Fruit fly (Drosophila melanogaster) whole organism, embryonic: Measurements from ENCODE around the gene CG17105.

Experiments used
- Atf6 ChIP-seq: fragments of 200-800 bp; sonication (Bioruptor generic); IDR thresholded peaks from 2 replicates; pipeline ENCODE4 v1.3.6; 2022; ENCODE audit warnings: missing biosample characterization, missing genetic modification characterization
- Bdp1 ChIP-seq: fragments of 200-800 bp; sonication (Bioruptor generic); optimal IDR thresholded peaks from 3 replicates; lab custom pipeline; 2016; ENCODE audit warnings: missing biosample characterization, missing genetic modification characterization
- CG10462 ChIP-seq: fragments of 200-800 bp; sonication (Bioruptor generic); optimal IDR thresholded peaks from 2 replicates; lab custom pipeline; 2016; ENCODE audit warnings: missing biosample characterization, missing genetic modification characterization
- CG10979 ChIP-seq: fragments of 200-800 bp; sonication (Bioruptor generic); optimal IDR thresholded peaks from 2 replicates; lab custom pipeline; 2018; ENCODE audit warnings: missing biosample characterization, mild to moderate bottlenecking, missing genetic modification characterization, moderate library complexity
- CG11504 ChIP-seq: fragments of 200-800 bp; sonication (Bioruptor generic); optimal IDR thresholded peaks from 3 replicates; lab custom pipeline; 2019; ENCODE audit warnings: missing biosample characterization, mild to moderate bottlenecking, missing genetic modification characterization, moderate library complexity
- CG13287 ChIP-seq: fragments of 200-800 bp; sonication (Bioruptor generic); IDR thresholded peaks from 2 replicates; pipeline ENCODE4 v1.3.6; 2022; ENCODE audit warnings: missing biosample characterization, missing genetic modification characterization; ENCODE audit not compliant: partially characterized antibody
- CG13296 ChIP-seq: fragments of 200-800 bp; sonication (Bioruptor generic); optimal IDR thresholded peaks from 3 replicates; lab custom pipeline; 2018; ENCODE audit warnings: missing biosample characterization, mild to moderate bottlenecking, missing genetic modification characterization
- CG14667 ChIP-seq: fragments of 200-800 bp; sonication (Bioruptor generic); IDR thresholded peaks from 2 replicates; pipeline ENCODE4 v1.3.6; 2022; ENCODE audit warnings: missing biosample characterization, missing genetic modification characterization
- CG15479 ChIP-seq: fragments of 200-800 bp; sonication (Bioruptor generic); optimal IDR thresholded peaks from 3 replicates; lab custom pipeline; 2019; ENCODE audit warnings: missing biosample characterization, mild to moderate bottlenecking, missing genetic modification characterization, moderate library complexity
- CG16813 ChIP-seq: fragments of 200-800 bp; sonication (Bioruptor generic); IDR thresholded peaks from 3 replicates; pipeline ENCODE4 v1.3.6; 2022; ENCODE audit warnings: missing biosample characterization, missing genetic modification characterization; ENCODE audit not compliant: partially characterized antibody
- CG17612 ChIP-seq: fragments of 200-800 bp; sonication (Bioruptor generic); IDR thresholded peaks from 2 replicates; pipeline ENCODE4 v1.3.6; 2022; ENCODE audit warnings: missing biosample characterization, missing genetic modification characterization
- CG1832 ChIP-seq: fragments of 200-800 bp; sonication (Bioruptor generic); optimal IDR thresholded peaks from 2 replicates; lab custom pipeline; 2017; ENCODE audit warnings: missing biosample characterization, mild to moderate bottlenecking, missing genetic modification characterization, inconsistent platforms
- CG2199 ChIP-seq: fragments of 200-800 bp; sonication (Bioruptor generic); IDR thresholded peaks from 3 replicates; pipeline ENCODE4 v1.3.6; 2022; ENCODE audit warnings: missing biosample characterization, missing genetic modification characterization
- CG42726 ChIP-seq: fragments of 200-800 bp; sonication (Bioruptor generic); IDR thresholded peaks from 2 replicates; pipeline ENCODE4 v1.3.6; 2022; ENCODE audit warnings: missing biosample characterization, missing genetic modification characterization; ENCODE audit not compliant: partially characterized antibody
- CG4820 ChIP-seq: fragments of 200-800 bp; sonication (Bioruptor generic); optimal IDR thresholded peaks from 3 replicates; lab custom pipeline; 2016; ENCODE audit warnings: missing biosample characterization, missing genetic modification characterization
- CG6683 ChIP-seq: fragments of 200-800 bp; sonication (Bioruptor generic); optimal IDR thresholded peaks from 2 replicates; lab custom pipeline; 2017; ENCODE audit warnings: missing biosample characterization, mild to moderate bottlenecking, missing genetic modification characterization, missing genetic modification reagents
- CG6813 ChIP-seq: fragments of 200-800 bp; sonication (Bioruptor generic); optimal IDR thresholded peaks from 2 replicates; lab custom pipeline; 2017; ENCODE audit warnings: missing biosample characterization, missing genetic modification characterization, mild to moderate bottlenecking, moderate library complexity, missing genetic modification reagents
- CG7357 ChIP-seq: fragments of 200-800 bp; sonication (Bioruptor generic); IDR thresholded peaks from 3 replicates; pipeline ENCODE4 v1.3.6; 2022; ENCODE audit warnings: missing biosample characterization, missing genetic modification characterization
- CG7839 ChIP-seq: fragments of 200-800 bp; sonication (Bioruptor generic); optimal IDR thresholded peaks from 3 replicates; lab custom pipeline; 2018; ENCODE audit warnings: missing biosample characterization, mild to moderate bottlenecking, missing genetic modification characterization, moderate library complexity
- CG8478 ChIP-seq: fragments of >200 bp; optimal IDR thresholded peaks from 2 replicates; lab custom pipeline; 2018
- CG8765 ChIP-seq: fragments of 200-800 bp; sonication (Bioruptor generic); IDR thresholded peaks from 2 replicates; pipeline ENCODE4 v1.3.6; 2022; ENCODE audit warnings: missing biosample characterization, missing genetic modification characterization
- CG9437 ChIP-seq: fragments of 200-800 bp; sonication (Bioruptor generic); optimal IDR thresholded peaks from 2 replicates; lab custom pipeline; 2018; ENCODE audit warnings: missing biosample characterization, mild to moderate bottlenecking, missing genetic modification characterization
- CG9727 ChIP-seq: fragments of 200-800 bp; sonication (Bioruptor generic); optimal IDR thresholded peaks from 3 replicates; lab custom pipeline; 2017; ENCODE audit warnings: missing biosample characterization, mild to moderate bottlenecking, missing genetic modification characterization
- Camta ChIP-seq: fragments of 200-800 bp; sonication (Bioruptor generic); optimal IDR thresholded peaks from 2 replicates; lab custom pipeline; 2016; ENCODE audit warnings: missing biosample characterization, missing genetic modification characterization
- Drgx ChIP-seq: fragments of 200-800 bp; sonication (Bioruptor generic); IDR thresholded peaks from 2 replicates; pipeline ENCODE4 v1.3.6; 2022; ENCODE audit warnings: missing biosample characterization, missing genetic modification characterization
- Hr51 ChIP-seq, 2 experiments: fragments of 200-800 bp; sonication (Bioruptor generic); optimal IDR thresholded peaks; 2 replicates in 1 of 2; 3 replicates in 1 of 2; lab custom pipeline; 2016 to 2018; ENCODE audit warnings: missing biosample characterization in 2 of 2, missing genetic modification characterization in 2 of 2, mild to moderate bottlenecking in 1 of 2, moderate library complexity in 1 of 2
- MTF-1 ChIP-seq: fragments of 200-800 bp; sonication (Bioruptor generic); optimal IDR thresholded peaks from 2 replicates; lab custom pipeline; 2018; ENCODE audit warnings: missing biosample characterization, mild to moderate bottlenecking, missing genetic modification characterization, borderline replicate concordance
- Myb ChIP-seq: fragments of 200-800 bp; sonication (Bioruptor generic); optimal IDR thresholded peaks from 2 replicates; lab custom pipeline; 2016; ENCODE audit warnings: missing biosample characterization, missing genetic modification characterization
- Nf-YB ChIP-seq: fragments of 200-800 bp; sonication (Bioruptor generic); optimal IDR thresholded peaks from 3 replicates; lab custom pipeline; 2019; ENCODE audit warnings: missing biosample characterization, mild to moderate bottlenecking, missing genetic modification characterization, moderate library complexity
- Sox100B ChIP-seq: fragments of 200-800 bp; sonication (Bioruptor generic); optimal IDR thresholded peaks from 3 replicates; lab custom pipeline; 2018; ENCODE audit warnings: missing biosample characterization, mild to moderate bottlenecking, missing genetic modification characterization
- Sox102F ChIP-seq: fragments of 200-800 bp; sonication (Bioruptor generic); optimal IDR thresholded peaks from 2 replicates; lab custom pipeline; 2018; ENCODE audit warnings: missing biosample characterization, mild to moderate bottlenecking, missing genetic modification characterization, moderate library complexity
- Stat92E ChIP-seq, 3 experiments: fragments of >200 bp in 2 of 3; fragments of 200-800 bp in 1 of 3; sonication (Bioruptor generic) in 1 of 3; optimal IDR thresholded peaks; 2 replicates each; lab custom pipeline; 2017 to 2019; ENCODE audit warnings: missing biosample characterization in 3 of 3, missing genetic modification characterization in 3 of 3, mild to moderate bottlenecking in 1 of 3, moderate library complexity in 1 of 3
- ase ChIP-seq: fragments of 200-800 bp; sonication (Bioruptor generic); IDR thresholded peaks from 3 replicates; pipeline ENCODE4 v1.3.6; 2022; ENCODE audit warnings: missing biosample characterization, missing genetic modification characterization
- br ChIP-seq: fragments of >200 bp; optimal IDR thresholded peaks from 2 replicates; lab custom pipeline; 2017
- croc ChIP-seq: fragments of 200-800 bp; sonication (Bioruptor generic); conservative IDR thresholded peaks from 3 replicates; pipeline ENCODE4 v1.3.6; 2022; ENCODE audit warnings: missing biosample characterization, missing genetic modification characterization
- dpn ChIP-seq, 2 experiments: fragments of 200-800 bp; sonication (Bioruptor generic); optimal IDR thresholded peaks; 3 replicates each; lab custom pipeline; 2016; ENCODE audit warnings: missing biosample characterization in 2 of 2, missing genetic modification characterization in 2 of 2
- dysf ChIP-seq: fragments of 200-800 bp; sonication (Bioruptor generic); IDR thresholded peaks from 3 replicates; pipeline ENCODE4 v1.3.6; 2022; ENCODE audit warnings: missing biosample characterization, missing genetic modification characterization
- en ChIP-seq: fragments of 200-800 bp; sonication (Bioruptor generic); optimal IDR thresholded peaks from 2 replicates; lab custom pipeline; 2016; ENCODE audit warnings: missing biosample characterization, missing genetic modification characterization
- fu2 ChIP-seq: fragments of 200-800 bp; sonication (Bioruptor generic); optimal IDR thresholded peaks from 2 replicates; lab custom pipeline; 2016; ENCODE audit warnings: missing biosample characterization, missing genetic modification characterization
- gsb-n ChIP-seq: fragments of 200-800 bp; sonication (Bioruptor generic); optimal IDR thresholded peaks from 3 replicates; lab custom pipeline; 2018; ENCODE audit warnings: missing biosample characterization, mild to moderate bottlenecking, missing genetic modification characterization
- hbn ChIP-seq: fragments of 200-800 bp; sonication (Bioruptor generic); IDR thresholded peaks from 2 replicates; pipeline ENCODE4 v1.3.6; 2022; ENCODE audit warnings: missing biosample characterization, missing genetic modification characterization; ENCODE audit not compliant: partially characterized antibody
- insv ChIP-seq, 2 experiments: fragments of 200-800 bp; sonication (Bioruptor generic); optimal IDR thresholded peaks; 3 replicates each; lab custom pipeline; 2016 to 2018; ENCODE audit warnings: missing biosample characterization in 2 of 2, missing genetic modification characterization in 2 of 2
- inv ChIP-seq: fragments of 200-800 bp; sonication (Bioruptor generic); IDR thresholded peaks from 2 replicates; pipeline ENCODE4 v1.3.6; 2022; ENCODE audit warnings: missing biosample characterization, missing genetic modification characterization; ENCODE audit not compliant: partially characterized antibody
- maf-S ChIP-seq: fragments of 200-800 bp; sonication (Bioruptor generic); optimal IDR thresholded peaks from 2 replicates; lab custom pipeline; 2016; ENCODE audit warnings: missing biosample characterization, missing genetic modification characterization
- nom ChIP-seq: fragments of 200-800 bp; sonication (Bioruptor generic); optimal IDR thresholded peaks from 2 replicates; lab custom pipeline; 2017; ENCODE audit warnings: missing biosample characterization, missing genetic modification characterization, mild to moderate bottlenecking, moderate library complexity, missing genetic modification reagents
- peb ChIP-seq: fragments of 200-800 bp; sonication (Bioruptor generic); IDR thresholded peaks from 2 replicates; pipeline ENCODE4 v1.3.6; 2022; ENCODE audit warnings: missing biosample characterization, missing genetic modification characterization
- repo ChIP-seq: fragments of 200-800 bp; sonication (Bioruptor generic); optimal IDR thresholded peaks from 2 replicates; lab custom pipeline; 2016; ENCODE audit warnings: missing biosample characterization, missing genetic modification characterization
- tap ChIP-seq: fragments of 200-800 bp; optimal IDR thresholded peaks from 3 replicates; lab custom pipeline; 2019; ENCODE audit warnings: missing biosample characterization, mild to moderate bottlenecking, missing genetic modification characterization, moderate library complexity
- twi ChIP-seq: fragments of 200-800 bp; optimal IDR thresholded peaks from 2 replicates; lab custom pipeline; 2019; ENCODE audit warnings: missing biosample characterization, mild to moderate bottlenecking, missing genetic modification characterization, moderate library complexity
- usp ChIP-seq: fragments of >200 bp; optimal IDR thresholded peaks from 2 replicates; lab custom pipeline; 2017; ENCODE audit warnings: missing biosample characterization, missing genetic modification characterization

CG17105 gene

DNA sequence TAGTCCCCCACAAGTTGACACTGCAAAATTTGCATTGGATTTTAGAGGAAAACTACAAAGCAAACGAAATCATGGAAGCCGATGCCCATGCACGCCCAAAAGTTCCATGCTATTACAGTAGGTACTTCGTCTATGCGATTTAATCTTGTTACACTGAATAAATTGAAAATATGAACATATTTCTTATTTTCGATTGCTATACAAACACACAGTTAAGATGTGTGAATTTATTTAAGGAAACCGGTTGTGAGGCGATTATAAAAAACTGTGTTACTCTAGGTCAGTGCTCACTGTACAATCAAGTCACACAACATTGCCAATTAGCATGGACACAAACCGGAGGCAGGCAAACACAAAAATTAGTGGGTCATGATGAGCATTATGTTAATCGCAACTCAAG is 15.2 kb upstream of the CG17105 start (continued):
- TF ChIP-seq CG14667 (GFP tag; lab: Robert Waterston, UW) (peak; percentile 84), Hr51 (GFP tag; optimal IDR thresholded peaks at IDR 0.05; lab: Kevin White, UChicago) (peak; percentile 43 to 89), CG4820 (GFP tag; lab: Kevin White, UChicago) (peak; percentile 67), CG2199 (peak; percentile 60; the same call in 1 of the 3 replicates), Sox102F (peak; percentile 89), MTF-1 (peak; percentile 7), gsb-n (tag; lab: Kevin White, UChicago) (peak; percentile 32), CG6813 (peak; percentile 48), Atf6 (GFP tag; lab: Robert Waterston, UW) (peak; percentile 83), Drgx (GFP tag; lab: Robert Waterston, UW) (peak; percentile 90), CG9437 (peak; percentile 62), CG7357 (peak; percentile 76; the same call in 2 of the 3 replicates), hbn (GFP tag; lab: Robert Waterston, UW) (no peak), CG13296 (GFP tag; lab: Kevin White, UChicago) (peak; percentile 74), CG9727 (GFP tag; lab: Kevin White, UChicago) (peak; percentile 52), CG8478 (no peak), en (GFP tag; lab: Kevin White, UChicago) (peak; percentile 74), CG15479 (no peak), br (lab: Kevin White, UChicago) (no peak), CG6683 (GFP tag; lab: Kevin White, UChicago) (no peak), fu2 (GFP tag; lab: Kevin White, UChicago) (peak; percentile 58), CG10462 (GFP tag; lab: Kevin White, UChicago) (peak; percentile 56), usp (GFP tag; lab: Kevin White, UChicago) (no peak), Nf-YB (GFP tag; lab: Kevin White, UChicago) (peak; percentile 28), CG42726 (GFP tag; lab: Robert Waterston, UW) (no peak), CG10979 (no peak), nom (GFP tag; lab: Kevin White, UChicago) (peak; percentile 23), CG1832 (GFP tag; lab: Kevin White, UChicago) (no peak), croc (GFP tag; lab: Robert Waterston, UW) (peak; percentile 53; the same call in 1 of the 3 replicates), twi (no peak), CG8765 (peak; percentile 47; the same call in 1 of the 2 replicates), Myb (GFP tag; lab: Kevin White, UChicago) (peak; percentile 53), Bdp1 (GFP tag; lab: Kevin White, UChicago) (peak; percentile 7), ase (GFP tag; lab: Robert Waterston, UW) (peak; percentile 86), CG13287 (GFP tag; lab: Robert Waterston, UW) (no peak), Sox100B (GFP tag; lab: Kevin White, UChicago) (peak; percentile 63), repo (GFP tag; lab: Kevin White, UChicago) (peak; percentile 77), Stat92E (GFP tag; optimal IDR thresholded peaks at IDR 0.05; lab: Kevin White, UChicago) (no peak), dysf (GFP tag; lab: Robert Waterston, UW) (peak; percentile 92), CG16813 (GFP tag; lab: Robert Waterston, UW) (no peak), peb (peak; percentile 58; the same call in 1 of the 2 replicates), CG17612 (GFP tag; lab: Robert Waterston, UW) (peak; percentile 33; the same call in 1 of the 2 replicates), CG11504 (tag; lab: Kevin White, UChicago) (peak; percentile 87), inv (GFP tag; lab: Robert Waterston, UW) (no peak), maf-S (GFP tag; lab: Kevin White, UChicago) (peak; percentile 61), tap (tag; lab: Kevin White, UChicago) (peak; percentile 80), insv (GFP tag; optimal IDR thresholded peaks at IDR 0.05; lab: Kevin White, UChicago) (no peak), Camta (peak; percentile 75), CG7839 (tag; lab: Kevin White, UChicago) (peak; percentile 80), dpn (GFP tag; optimal IDR thresholded peaks at IDR 0.05; lab: Kevin White, UChicago) (peak; percentile 70 to 88)
